Worm (Caenorhabditis elegans) whole organism, L1 larva: ENCODE measurements around the gene nhr-59.

Experiments
- C16A3.4 ChIP-seq: fragments of 150-350 bp; optimal IDR thresholded peaks from 2 replicates; lab custom pipeline; 2014; ENCODE audit warnings: missing biosample characterization, missing genetic modification characterization
- efl-1 ChIP-seq, 4 experiments: fragments of 150-350 bp; optimal IDR thresholded peaks in 3 of 4; peaks in 1 of 4; 1 replicate in 1 of 4; 2 replicates in 3 of 4; lab custom pipeline; 2014; ENCODE audit warnings: missing biosample characterization in 2 of 4, missing genetic modification characterization in 2 of 4, missing genetic modification reagents in 2 of 4
- nhr-19 ChIP-seq: fragments of 200-800 bp; sonication (Bioruptor generic); conservative IDR thresholded peaks from 2 replicates; pipeline ENCODE4 v1.3.6; 2022; ENCODE audit warnings: missing genetic modification characterization, missing compliant biosample characterization

Gene nhr-59

DNA sequence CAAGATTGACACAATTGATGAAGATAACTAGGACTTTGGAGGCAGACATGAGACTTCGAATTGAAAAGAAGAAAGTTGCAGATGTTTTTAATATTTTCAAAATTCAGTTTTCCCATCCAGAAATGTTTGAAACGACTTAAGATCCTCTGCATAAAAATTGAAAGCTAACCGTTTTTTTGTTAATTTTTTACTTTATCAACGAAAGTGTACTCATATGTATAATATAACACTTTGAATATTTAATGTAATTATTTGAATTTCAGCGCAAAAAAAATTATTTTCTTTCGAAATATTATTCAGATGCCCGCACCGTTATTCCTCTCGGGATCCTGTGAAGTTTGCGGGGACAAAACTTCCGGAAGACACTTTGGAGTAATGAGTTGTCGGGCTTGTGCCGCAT lies 51.2 kb downstream of the nhr-59 start, which contains the start of gene nhr-18:
Gene nhr-18 (plus strand): TSS at position 301 of the 400 bp plus-strand sequence.
- TF ChIP-seq nhr-19 (GFP tag; lab: Robert Waterston, UW), result no peak
- TF ChIP-seq C16A3.4 (tag; lab: Kevin White, UChicago), result no peak
- no peak for TF ChIP-seq efl-1 (optimal IDR thresholded peaks at IDR 0.05; lab: Kevin White, UChicago)
- TF ChIP-seq efl-1 (GFP tag; optimal IDR thresholded peaks at IDR 0.05 in 1 of 2; lab: Kevin White, UChicago), result peak in 1 of 2 experiments; percentile 15
